Fruit fly (Drosophila melanogaster) whole organism, pupa: ENCODE data around the gene Ir21a.

ENCODE experiments used
- CG12605 ChIP-seq: fragments of 200-800 bp; sonication (Bioruptor generic); IDR thresholded peaks from 2 replicates; pipeline ENCODE4 v1.3.6; 2022; ENCODE audit warnings: missing biosample characterization, missing genetic modification characterization
- CG14655 ChIP-seq: fragments of 200-800 bp; sonication (Bioruptor generic); optimal IDR thresholded peaks from 3 replicates; lab custom pipeline; 2017; ENCODE audit warnings: mild to moderate bottlenecking, missing biosample characterization, missing genetic modification reagents, missing genetic modification characterization
- CG15710 ChIP-seq: fragments of 200-800 bp; sonication (Bioruptor generic); optimal IDR thresholded peaks from 2 replicates; lab custom pipeline; 2018; ENCODE audit warnings: missing biosample characterization, mild to moderate bottlenecking, missing genetic modification characterization, moderate library complexity
- CG17806 ChIP-seq: fragments of 200-800 bp; sonication (Bioruptor generic); optimal IDR thresholded peaks from 2 replicates; lab custom pipeline; 2018; ENCODE audit warnings: missing biosample characterization, mild to moderate bottlenecking, missing genetic modification characterization, moderate library complexity
- CG32121 ChIP-seq: fragments of 200-800 bp; sonication (Bioruptor generic); IDR thresholded peaks from 2 replicates; pipeline ENCODE4 v1.3.6; 2022; ENCODE audit warnings: missing biosample characterization, missing genetic modification characterization
- CG34367 ChIP-seq: fragments of 200-800 bp; sonication (Bioruptor generic); optimal IDR thresholded peaks from 2 replicates; lab custom pipeline; 2018; ENCODE audit warnings: missing biosample characterization, mild to moderate bottlenecking, missing genetic modification characterization
- CG4496 ChIP-seq: fragments of 200-800 bp; sonication (Bioruptor generic); IDR thresholded peaks from 3 replicates; pipeline ENCODE4 v1.3.6; 2022; ENCODE audit warnings: missing biosample characterization, missing genetic modification characterization
- CG8159 ChIP-seq: fragments of 200-800 bp; sonication (Bioruptor generic); optimal IDR thresholded peaks from 3 replicates; lab custom pipeline; 2018; ENCODE audit warnings: missing biosample characterization, mild to moderate bottlenecking, missing genetic modification characterization, moderate library complexity
- CG8301 ChIP-seq: fragments of 200-800 bp; sonication (Bioruptor generic); optimal IDR thresholded peaks from 2 replicates; lab custom pipeline; 2018; ENCODE audit warnings: missing biosample characterization, mild to moderate bottlenecking, missing genetic modification characterization
- D1 ChIP-seq: fragments of 200-800 bp; sonication (Bioruptor generic); optimal IDR thresholded peaks from 2 replicates; lab custom pipeline; 2018; ENCODE audit warnings: missing biosample characterization, mild to moderate bottlenecking, missing genetic modification characterization, moderate library complexity
- EcR ChIP-seq: fragments of 200-800 bp; sonication (Bioruptor generic); optimal IDR thresholded peaks from 3 replicates; lab custom pipeline; 2019; ENCODE audit warnings: missing biosample characterization, missing genetic modification characterization, mild to moderate bottlenecking, moderate library complexity, missing genetic modification reagents
- Pif1A ChIP-seq: fragments of 200-800 bp; sonication (Bioruptor generic); optimal IDR thresholded peaks from 3 replicates; lab custom pipeline; 2016; ENCODE audit warnings: missing biosample characterization, missing genetic modification characterization
- Pif1B ChIP-seq: fragments of 200-800 bp; sonication (Bioruptor generic); optimal IDR thresholded peaks from 3 replicates; lab custom pipeline; 2016; ENCODE audit warnings: missing biosample characterization, missing genetic modification characterization
- fd96Ca ChIP-seq: fragments of 200-800 bp; sonication (Bioruptor generic); IDR thresholded peaks from 3 replicates; pipeline ENCODE4 v1.3.6; 2022; ENCODE audit warnings: missing biosample characterization, missing genetic modification characterization

- TF ChIP-seq CG8159 (tag; lab: Kevin White, UChicago) (no peak), CG32121 (GFP tag; lab: Robert Waterston, UW) (no peak), D1 (tag; lab: Kevin White, UChicago) (no peak), Pif1A (GFP tag; lab: Kevin White, UChicago) (no peak), CG4496 (GFP tag; lab: Robert Waterston, UW) (no peak), CG14655 (no peak), CG12605 (GFP tag; lab: Robert Waterston, UW) (0 out of 2 replicates have a peak, but pooled peaks have one; percentile 7), EcR (GFP tag; lab: Kevin White, UChicago) (no peak), CG34367 (no peak), CG17806 (tag; lab: Kevin White, UChicago) (no peak), fd96Ca (GFP tag; lab: Robert Waterston, UW) (no peak), CG8301 (no peak), Pif1B (GFP tag; lab: Kevin White, UChicago) (no peak), CG15710 (tag; lab: Kevin White, UChicago) (no peak)
Observed at dm6 chr2L:67279-67657, 42.3 kb upstream of the Ir21a start.
